Worm (Caenorhabditis elegans) whole organism, L1 larva: ENCODE results near the gene F10D7.4.

Experiments used
- C04F5.9 ChIP-seq: sonication (generic microtip); optimal IDR thresholded peaks from 2 replicates; lab custom pipeline; 2016; ENCODE audit warnings: missing genetic modification characterization, missing compliant biosample characterization
- C16A3.4 ChIP-seq: fragments of 150-350 bp; optimal IDR thresholded peaks from 2 replicates; lab custom pipeline; 2014; ENCODE audit warnings: missing biosample characterization, missing genetic modification characterization
- C34B4.2 ChIP-seq: sonication (generic microtip); optimal IDR thresholded peaks from 2 replicates; lab custom pipeline; 2017; ENCODE audit warnings: mild to moderate bottlenecking, missing genetic modification characterization, missing compliant biosample characterization
- Y116A8C.19 ChIP-seq: sonication (generic microtip); optimal IDR thresholded peaks from 2 replicates; lab custom pipeline; 2016; ENCODE audit warnings: missing compliant biosample characterization, missing genetic modification characterization, borderline replicate concordance
- alr-1 ChIP-seq: fragments of 200-800 bp; sonication (Bioruptor generic); optimal IDR thresholded peaks from 2 replicates; lab custom pipeline; 2018; ENCODE audit warnings: borderline replicate concordance, mild to moderate bottlenecking, missing genetic modification characterization, missing compliant biosample characterization
- aly-2 ChIP-seq: fragments of 150-350 bp; optimal IDR thresholded peaks from 2 replicates; lab custom pipeline; 2014; ENCODE audit warnings: missing biosample characterization, missing genetic modification characterization
- ceh-8 ChIP-seq: fragments of 200-800 bp; sonication (Bioruptor generic); optimal IDR thresholded peaks from 2 replicates; lab custom pipeline; 2018; ENCODE audit warnings: mild to moderate bottlenecking, missing genetic modification characterization, moderate library complexity, missing compliant biosample characterization
- ces-1 ChIP-seq: fragments of 150-350 bp; optimal IDR thresholded peaks from 2 replicates; lab custom pipeline; 2014; ENCODE audit warnings: missing biosample characterization, missing genetic modification reagents, missing genetic modification characterization
- dsc-1 ChIP-seq: sonication (generic microtip); optimal IDR thresholded peaks from 2 replicates; lab custom pipeline; 2016; ENCODE audit warnings: mild to moderate bottlenecking, missing genetic modification characterization, missing compliant biosample characterization
- egl-27 ChIP-seq, 2 experiments: fragments of 150-350 bp in 1 of 2; sonication (generic microtip); optimal IDR thresholded peaks; 3 replicates each; lab custom pipeline; 2017 to 2018; ENCODE audit warnings: missing biosample characterization in 2 of 2, missing genetic modification characterization in 2 of 2, missing genetic modification reagents in 2 of 2
- elt-2 ChIP-seq: sonication (generic microtip); optimal IDR thresholded peaks from 2 replicates; lab custom pipeline; 2016; ENCODE audit warnings: missing genetic modification characterization, mild to moderate bottlenecking, inconsistent platforms, missing compliant biosample characterization, missing genetic modification reagents
- ets-5 ChIP-seq: fragments of 200-800 bp; sonication (Bioruptor generic); IDR thresholded peaks from 2 replicates; pipeline ENCODE4 v1.3.6; 2022; ENCODE audit warnings: missing genetic modification characterization, missing compliant biosample characterization
- fkh-10 ChIP-seq: sonication (generic microtip); optimal IDR thresholded peaks from 2 replicates; lab custom pipeline; 2017; ENCODE audit warnings: missing biosample characterization, missing genetic modification reagents, missing genetic modification characterization
- fkh-8 ChIP-seq: sonication (generic microtip); optimal IDR thresholded peaks from 2 replicates; lab custom pipeline; 2016; ENCODE audit warnings: mild to moderate bottlenecking, missing genetic modification characterization, missing compliant biosample characterization
- fos-1 ChIP-seq: fragments of 150-350 bp; optimal IDR thresholded peaks from 2 replicates; lab custom pipeline; 2014; ENCODE audit warnings: missing biosample characterization, missing genetic modification characterization
- grh-1 ChIP-seq: fragments of 200-800 bp; sonication (Bioruptor generic); IDR thresholded peaks from 2 replicates; pipeline ENCODE4 v1.3.6; 2022; ENCODE audit warnings: missing genetic modification reagents, missing genetic modification characterization, missing compliant biosample characterization
- hpl-2 ChIP-seq: fragments of 150-350 bp; optimal IDR thresholded peaks from 2 replicates; lab custom pipeline; 2014; ENCODE audit warnings: missing biosample characterization, missing genetic modification reagents, missing genetic modification characterization
- lin-14 ChIP-seq: fragments of 200-800 bp; sonication (Bioruptor generic); optimal IDR thresholded peaks from 2 replicates; lab custom pipeline; 2018; ENCODE audit warnings: mild to moderate bottlenecking, missing genetic modification characterization, moderate library complexity, missing compliant biosample characterization
- lir-3 ChIP-seq: sonication (generic microtip); optimal IDR thresholded peaks from 2 replicates; lab custom pipeline; 2016; ENCODE audit warnings: mild to moderate bottlenecking, missing genetic modification characterization, moderate library complexity, missing compliant biosample characterization; ENCODE audit not compliant: poor library complexity
- mep-1 ChIP-seq: fragments of 150-350 bp; optimal IDR thresholded peaks from 2 replicates; lab custom pipeline; 2014; ENCODE audit warnings: missing biosample characterization, missing genetic modification characterization
- nhr-12 ChIP-seq: sonication (generic microtip); optimal IDR thresholded peaks from 2 replicates; lab custom pipeline; 2017; ENCODE audit warnings: missing biosample characterization, missing genetic modification characterization
- nhr-20 ChIP-seq: sonication (generic microtip); optimal IDR thresholded peaks from 2 replicates; lab custom pipeline; 2016; ENCODE audit warnings: mild to moderate bottlenecking, missing genetic modification characterization, missing compliant biosample characterization
- nhr-47 ChIP-seq: sonication (generic microtip); optimal IDR thresholded peaks from 2 replicates; lab custom pipeline; 2016; ENCODE audit warnings: mild to moderate bottlenecking, missing genetic modification characterization, moderate library complexity, missing compliant biosample characterization
- nhr-76 ChIP-seq: sonication (generic microtip); optimal IDR thresholded peaks from 2 replicates; lab custom pipeline; 2017; ENCODE audit warnings: missing biosample characterization, missing genetic modification characterization
- pag-3 ChIP-seq: sonication (generic microtip); optimal IDR thresholded peaks from 2 replicates; lab custom pipeline; 2017; ENCODE audit warnings: missing genetic modification characterization, mild to moderate bottlenecking, missing compliant biosample characterization, antibody characterized with exemption, borderline replicate concordance; ENCODE audit not compliant: insufficient read depth
- pax-3 ChIP-seq: fragments of 200-800 bp; sonication (Bioruptor generic); optimal IDR thresholded peaks from 2 replicates; lab custom pipeline; 2018; ENCODE audit warnings: mild to moderate bottlenecking, missing genetic modification characterization, moderate library complexity, missing compliant biosample characterization
- rnt-1 ChIP-seq: sonication (generic microtip); optimal IDR thresholded peaks from 2 replicates; lab custom pipeline; 2016; ENCODE audit warnings: mild to moderate bottlenecking, missing genetic modification characterization, moderate library complexity, missing compliant biosample characterization
- snu-23 ChIP-seq: sonication (generic microtip); optimal IDR thresholded peaks from 2 replicates; lab custom pipeline; 2016; ENCODE audit warnings: missing genetic modification characterization, missing compliant biosample characterization
- tlp-1 ChIP-seq: fragments of 150-350 bp; optimal IDR thresholded peaks from 2 replicates; lab custom pipeline; 2014; ENCODE audit warnings: missing biosample characterization, missing genetic modification characterization
- unc-130 ChIP-seq: fragments of 150-350 bp; optimal IDR thresholded peaks from 2 replicates; lab custom pipeline; 2017; ENCODE audit warnings: missing biosample characterization, missing genetic modification characterization, inconsistent platforms
- vab-15 ChIP-seq: sonication (generic microtip); optimal IDR thresholded peaks from 2 replicates; lab custom pipeline; 2017; ENCODE audit warnings: missing genotype, mild to moderate bottlenecking, missing genetic modification characterization, missing compliant biosample characterization
- xbp-1 ChIP-seq: sonication (generic microtip); optimal IDR thresholded peaks from 2 replicates; lab custom pipeline; 2016; ENCODE audit warnings: missing genetic modification characterization, missing compliant biosample characterization

The F10D7.4 gene

ce11 chrX:17355462-17355861 is 26.4 kb downstream of the F10D7.4 start:
- TF ChIP-seq lin-14 (GFP tag; lab: Kevin White, UChicago) (peak; percentile 13), dsc-1 (tag; lab: Kevin White, UChicago) (peak; percentile 86), fkh-8 (tag; lab: Kevin White, UChicago) (no peak)

ce11 chrX:17352098-17352497 is 29.8 kb downstream of the F10D7.4 start:
- TF ChIP-seq ces-1 (GFP tag; lab: Kevin White, UChicago) (peak; percentile 13), egl-27 (tag; optimal IDR thresholded peaks at IDR 0.05; lab: Kevin White, UChicago) (no peak), lin-14 (GFP tag; lab: Kevin White, UChicago) (peak; percentile 50), fkh-10 (peak; percentile 94), mep-1 (tag; lab: Kevin White, UChicago) (no peak)
- TF ChIP-seq, all 84 proteins: peak for 3

ce11 chrX:17349411-17349810 is 32.5 kb downstream of the F10D7.4 start:
- no peak for TF ChIP-seq pag-3 (tag; lab: Kevin White, UChicago)

ce11 chrX:17340484-17340883 is 41.4 kb downstream of the F10D7.4 start, which contains the start of gene C53C11.1:
C53C11.1 (plus strand) TSS chrX:17340784.
- TF ChIP-seq ets-5 (GFP tag; lab: Robert Waterston, UW) (no peak), C04F5.9 (no peak), nhr-47 (no peak), aly-2 (tag; lab: Kevin White, UChicago) (no peak), nhr-20 (tag; lab: Kevin White, UChicago) (no peak), nhr-76 (tag; lab: Kevin White, UChicago) (no peak), C34B4.2 (tag; lab: Kevin White, UChicago) (no peak), nhr-12 (tag; lab: Kevin White, UChicago) (no peak), hpl-2 (no peak), unc-130 (tag; lab: Kevin White, UChicago) (no peak), elt-2 (tag; lab: Kevin White, UChicago) (no peak), C16A3.4 (tag; lab: Kevin White, UChicago) (no peak), xbp-1 (tag; lab: Kevin White, UChicago) (no peak), lir-3 (no peak), pax-3 (tag; lab: Kevin White, UChicago) (no peak), alr-1 (no peak), Y116A8C.19 (tag; lab: Kevin White, UChicago) (no peak), fos-1 (no peak)

ce11 chrX:17338944-17339343 is 42.9 kb downstream of the F10D7.4 start:
- TF ChIP-seq snu-23 (no peak), ceh-8 (GFP tag; lab: Kevin White, UChicago) (no peak), fkh-8 (tag; lab: Kevin White, UChicago) (peak; percentile 56), fkh-10 (peak; percentile 27), grh-1 (GFP tag; lab: Robert Waterston, UW) (no peak)

- TF ChIP-seq tlp-1 (tag; lab: Kevin White, UChicago) (peak; percentile 36), rnt-1 (tag; lab: Kevin White, UChicago) (no peak), elt-2 (tag; lab: Kevin White, UChicago) (peak; percentile 26), C04F5.9 (no peak), vab-15 (tag; lab: Kevin White, UChicago) (no peak)
Observed at ce11 chrX:17336354-17336753, 45.5 kb downstream of the F10D7.4 start, which contains the start of gene C53C11.2. C53C11.2 (plus strand) TSS chrX:17336637.
